Fruit fly (Drosophila melanogaster) whole organism, prepupa: Measurements from ENCODE around the gene Mst87F.

Source experiments
- CG11294 ChIP-seq: fragments of 200-800 bp; sonication (Bioruptor generic); IDR thresholded peaks from 2 replicates; pipeline ENCODE4 v1.3.6; 2022; ENCODE audit warnings: missing biosample characterization, missing genetic modification characterization
- CG11762 ChIP-seq: fragments of 200-800 bp; sonication (Bioruptor generic); optimal IDR thresholded peaks from 3 replicates; lab custom pipeline; 2016; ENCODE audit warnings: missing biosample characterization, missing genetic modification characterization; ENCODE audit not compliant: insufficient read depth
- CG16779 ChIP-seq: fragments of 200-800 bp; sonication (Bioruptor generic); optimal IDR thresholded peaks from 3 replicates; lab custom pipeline; 2017; ENCODE audit warnings: missing biosample characterization, mild to moderate bottlenecking, missing genetic modification characterization
- CG3032 ChIP-seq: fragments of 200-800 bp; optimal IDR thresholded peaks from 2 replicates; lab custom pipeline; 2019; ENCODE audit warnings: missing biosample characterization, mild to moderate bottlenecking, missing genetic modification characterization, moderate library complexity
- CG34406 ChIP-seq: fragments of 200-800 bp; sonication (Bioruptor generic); optimal IDR thresholded peaks from 3 replicates; lab custom pipeline; 2016; ENCODE audit warnings: missing biosample characterization, missing genetic modification characterization
- CG3919 ChIP-seq: fragments of 200-800 bp; sonication (Bioruptor generic); optimal IDR thresholded peaks from 3 replicates; lab custom pipeline; 2016; ENCODE audit warnings: missing biosample characterization, missing genetic modification characterization
- CG4318 ChIP-seq: fragments of 200-800 bp; sonication (Bioruptor generic); optimal IDR thresholded peaks from 3 replicates; lab custom pipeline; 2017; ENCODE audit warnings: missing biosample characterization, mild to moderate bottlenecking, missing genetic modification characterization
- CG6163 ChIP-seq: fragments of 200-800 bp; sonication (Bioruptor generic); IDR thresholded peaks from 3 replicates; pipeline ENCODE4 v1.3.6; 2022; ENCODE audit warnings: missing biosample characterization, missing genetic modification characterization
- CG6808 ChIP-seq: fragments of 200-800 bp; sonication (Bioruptor generic); optimal IDR thresholded peaks from 3 replicates; lab custom pipeline; 2017; ENCODE audit warnings: missing biosample characterization, missing genetic modification characterization, mild to moderate bottlenecking, moderate library complexity, missing genetic modification reagents
- CG8119 ChIP-seq: fragments of 200-800 bp; sonication (Bioruptor generic); IDR thresholded peaks from 3 replicates; pipeline ENCODE4 v1.3.6; 2022; ENCODE audit warnings: missing biosample characterization, missing genetic modification characterization
- CG8319 ChIP-seq: fragments of 200-800 bp; sonication (Bioruptor generic); optimal IDR thresholded peaks from 3 replicates; lab custom pipeline; 2016; ENCODE audit warnings: missing biosample characterization, missing genetic modification characterization
- CG8632 ChIP-seq: fragments of 200-800 bp; sonication (Bioruptor generic); optimal IDR thresholded peaks from 3 replicates; lab custom pipeline; 2016; ENCODE audit warnings: missing biosample characterization, missing genetic modification characterization
- Eip75B ChIP-seq: fragments of 200-800 bp; sonication (Bioruptor generic); optimal IDR thresholded peaks from 3 replicates; lab custom pipeline; 2016; ENCODE audit warnings: missing biosample characterization, missing genetic modification characterization
- Eip78C ChIP-seq: fragments of 200-800 bp; sonication (Bioruptor generic); peaks from one replicate; lab custom pipeline; 2016; ENCODE audit warnings: missing biosample characterization, missing genetic modification characterization
- Eip93F ChIP-seq: fragments of 200-800 bp; sonication (Bioruptor generic); optimal IDR thresholded peaks from 2 replicates; lab custom pipeline; 2016; ENCODE audit warnings: missing biosample characterization, mild to moderate bottlenecking, missing genetic modification characterization
- Gug ChIP-seq: fragments of 200-800 bp; sonication (Bioruptor generic); IDR thresholded peaks from 2 replicates; pipeline ENCODE4 v1.3.6; 2022; ENCODE audit warnings: missing biosample characterization, missing genetic modification characterization
- Hr38 ChIP-seq: sonication (Bioruptor generic); optimal IDR thresholded peaks from 2 replicates; lab custom pipeline; 2016; ENCODE audit warnings: missing biosample characterization, missing genetic modification characterization
- Hr39 ChIP-seq: fragments of 200-800 bp; sonication (Bioruptor generic); optimal IDR thresholded peaks from 2 replicates; lab custom pipeline; 2016; ENCODE audit warnings: missing biosample characterization, missing genetic modification characterization
- Hr4 ChIP-seq: fragments of 200-800 bp; sonication (Bioruptor generic); optimal IDR thresholded peaks from 3 replicates; lab custom pipeline; 2016; ENCODE audit warnings: missing biosample characterization, missing genetic modification characterization
- Lpt ChIP-seq: fragments of 200-800 bp; sonication (Bioruptor generic); optimal IDR thresholded peaks from 3 replicates; lab custom pipeline; 2016; ENCODE audit warnings: missing biosample characterization, missing genetic modification characterization
- Smox ChIP-seq: fragments of 200-800 bp; sonication (Bioruptor generic); optimal IDR thresholded peaks from 3 replicates; lab custom pipeline; 2016; ENCODE audit warnings: missing biosample characterization, missing genetic modification characterization
- Sox14 ChIP-seq: fragments of 200-800 bp; sonication (Bioruptor generic); optimal IDR thresholded peaks from 3 replicates; lab custom pipeline; 2016; ENCODE audit warnings: missing biosample characterization, missing genetic modification characterization
- achi ChIP-seq: fragments of 200-800 bp; sonication (Bioruptor generic); optimal IDR thresholded peaks from 3 replicates; lab custom pipeline; 2016; ENCODE audit warnings: missing biosample characterization, missing genetic modification characterization
- acj6 ChIP-seq: fragments of 200-800 bp; sonication (Bioruptor generic); optimal IDR thresholded peaks from 3 replicates; lab custom pipeline; 2016; ENCODE audit warnings: missing biosample characterization, missing genetic modification characterization
- cyc ChIP-seq: fragments of 200-800 bp; sonication (Bioruptor generic); optimal IDR thresholded peaks from 3 replicates; lab custom pipeline; 2016; ENCODE audit warnings: missing biosample characterization, missing genetic modification characterization
- dsx ChIP-seq: fragments of 200-800 bp; optimal IDR thresholded peaks from 3 replicates; lab custom pipeline; 2019; ENCODE audit warnings: missing biosample characterization, mild to moderate bottlenecking, missing genetic modification characterization, moderate library complexity; ENCODE audit not compliant: poor library complexity, severe bottlenecking
- eg ChIP-seq: fragments of 200-800 bp; sonication (Bioruptor generic); IDR thresholded peaks from 3 replicates; pipeline ENCODE4 v1.3.6; 2022; ENCODE audit warnings: missing biosample characterization, missing genetic modification characterization
- fkh ChIP-seq: fragments of 200-800 bp; sonication (Bioruptor generic); optimal IDR thresholded peaks from 3 replicates; lab custom pipeline; 2017; ENCODE audit warnings: missing biosample characterization, mild to moderate bottlenecking, missing genetic modification characterization, moderate library complexity
- pdm3 ChIP-seq: fragments of 200-800 bp; sonication (Bioruptor generic); optimal IDR thresholded peaks from 3 replicates; lab custom pipeline; 2016; ENCODE audit warnings: missing biosample characterization, missing genetic modification characterization
- ss ChIP-seq, 2 experiments: fragments of 200-800 bp; sonication (Bioruptor generic); optimal IDR thresholded peaks; 2 replicates in 1 of 2; 3 replicates in 1 of 2; lab custom pipeline; 2017 to 2018; ENCODE audit warnings: mild to moderate bottlenecking in 2 of 2, missing biosample characterization in 2 of 2, missing genetic modification characterization in 2 of 2, moderate library complexity in 1 of 2
- svp ChIP-seq: fragments of 200-800 bp; sonication (Bioruptor generic); peaks from one replicate; lab custom pipeline; 2016; ENCODE audit warnings: missing biosample characterization, missing genetic modification characterization
- vri ChIP-seq: fragments of 200-800 bp; sonication (Bioruptor generic); optimal IDR thresholded peaks from 3 replicates; lab custom pipeline; 2016; ENCODE audit warnings: missing biosample characterization, mild to moderate bottlenecking, missing genetic modification characterization

The Mst87F gene

DNA sequence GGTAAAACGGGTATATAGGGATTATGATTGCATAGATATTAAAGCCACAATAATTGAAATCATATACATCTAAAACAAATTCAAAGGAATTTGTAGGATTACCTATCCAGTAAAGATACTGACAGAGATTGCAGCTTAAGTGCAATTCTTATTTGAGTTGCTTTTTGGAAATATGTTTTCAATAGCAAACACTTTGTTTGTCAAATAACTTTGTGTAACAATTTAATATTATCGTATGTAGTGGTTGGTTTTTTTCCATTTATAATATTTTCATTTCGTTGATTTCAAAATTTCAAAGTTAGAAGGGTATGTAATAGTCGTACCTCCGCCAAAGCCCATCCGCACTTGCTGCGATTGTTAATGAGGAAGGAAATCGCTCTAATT, 21.1 kb downstream of the Mst87F start (continued):
- peak; percentile 94 for TF ChIP-seq Eip78C (GFP tag; lab: Kevin White, UChicago)
- TF ChIP-seq Hr38 = no peak
- TF ChIP-seq Hr39 (GFP tag; lab: Kevin White, UChicago) = peak; percentile 49
- TF ChIP-seq Smox (GFP tag; lab: Kevin White, UChicago) = peak; percentile 44
- peak; percentile 68 for TF ChIP-seq achi (GFP tag; lab: Kevin White, UChicago)
- TF ChIP-seq pdm3 (GFP tag; lab: Kevin White, UChicago) = peak; percentile 75
- peak; percentile 39; the same call in 1 of the 3 replicates for TF ChIP-seq CG6163
- TF ChIP-seq CG16779 (tag; lab: Kevin White, UChicago) = peak; percentile 29
- peak in 1 of 2 experiments; percentile 25 for TF ChIP-seq ss (GFP tag; optimal IDR thresholded peaks at IDR 0.05; lab: Kevin White, UChicago)
- TF ChIP-seq CG8119 (GFP tag; lab: Robert Waterston, UW) = peak; percentile 75
- peak; percentile 46 for TF ChIP-seq CG11762 (GFP tag; lab: Kevin White, UChicago)
- no peak for TF ChIP-seq CG8319 (GFP tag; lab: Kevin White, UChicago)
- TF ChIP-seq Sox14 (GFP tag; lab: Kevin White, UChicago) = peak; percentile 62
- peak; percentile 46 for TF ChIP-seq CG34406 (GFP tag; lab: Kevin White, UChicago)
- TF ChIP-seq svp = peak; percentile 73
- TF ChIP-seq CG6808 (GFP tag; lab: Kevin White, UChicago) = peak; percentile 5
- TF ChIP-seq Gug (GFP tag; lab: Robert Waterston, UW) = no peak
- peak; percentile 25 for TF ChIP-seq cyc (GFP tag; lab: Kevin White, UChicago)
- no peak for TF ChIP-seq fkh (GFP tag; lab: Kevin White, UChicago)
- TF ChIP-seq Hr4 (GFP tag; lab: Kevin White, UChicago) = peak; percentile 87
- TF ChIP-seq Eip93F (GFP tag; lab: Kevin White, UChicago) = no peak
- TF ChIP-seq CG3032 (tag; lab: Kevin White, UChicago) = peak; percentile 28
- peak; percentile 84 for TF ChIP-seq CG4318 (GFP tag; lab: Kevin White, UChicago)
- TF ChIP-seq CG8632 (GFP tag; lab: Kevin White, UChicago) = peak; percentile 16

- TF ChIP-seq CG11294 (GFP tag; lab: Robert Waterston, UW) (no peak), svp (peak; percentile 60), eg (GFP tag; lab: Robert Waterston, UW) (no peak), CG34406 (GFP tag; lab: Kevin White, UChicago) (no peak), Lpt (GFP tag; lab: Kevin White, UChicago) (peak; percentile 14)
These were observed 21.6 kb downstream of the Mst87F start for dm6 chr3R:13806032-13806709.

DNA sequence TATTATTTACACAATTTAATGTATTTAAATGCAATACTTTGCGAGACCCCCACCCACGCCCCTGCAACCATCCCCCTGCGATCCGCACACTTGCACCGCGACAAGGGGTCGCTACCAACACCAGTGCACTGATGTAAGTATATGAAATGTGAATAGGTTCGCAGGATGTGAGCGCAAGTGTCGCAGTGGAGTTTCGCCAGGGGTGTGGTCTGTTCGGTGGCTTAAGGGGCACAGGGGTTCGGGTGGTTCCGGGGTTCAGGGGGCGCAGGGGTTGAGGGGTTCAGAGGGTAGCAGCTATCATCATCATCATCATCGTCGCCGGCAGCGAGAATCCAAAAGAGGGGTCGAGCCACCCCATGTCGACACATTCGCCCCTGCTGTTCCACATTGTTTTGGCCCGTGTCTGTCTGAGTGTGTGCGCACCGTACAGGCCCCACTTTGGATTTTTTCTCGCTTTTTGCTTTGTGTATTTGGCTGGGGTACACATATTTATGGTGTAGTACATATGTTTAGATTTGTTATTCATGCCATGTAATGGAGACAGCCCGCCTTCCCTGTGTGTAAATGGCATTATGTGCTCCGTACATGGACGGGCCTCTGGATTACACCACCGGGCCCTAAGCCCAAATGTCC, 22.7 kb downstream of the Mst87F start:
- TF ChIP-seq CG3032 (tag; lab: Kevin White, UChicago) (no peak), cyc (GFP tag; lab: Kevin White, UChicago) (no peak), CG6163 (no peak), vri (GFP tag; lab: Kevin White, UChicago) (no peak), dsx (GFP tag; lab: Kevin White, UChicago) (no peak), Eip75B (GFP tag; lab: Kevin White, UChicago) (no peak), acj6 (no peak), CG11762 (GFP tag; lab: Kevin White, UChicago) (no peak), CG3919 (GFP tag; lab: Kevin White, UChicago) (no peak), eg (GFP tag; lab: Robert Waterston, UW) (no peak), Hr4 (GFP tag; lab: Kevin White, UChicago) (no peak)
